Fruit fly (Drosophila melanogaster): Measurements from ENCODE around the gene Ref2.

Ref2 gene

DNA sequence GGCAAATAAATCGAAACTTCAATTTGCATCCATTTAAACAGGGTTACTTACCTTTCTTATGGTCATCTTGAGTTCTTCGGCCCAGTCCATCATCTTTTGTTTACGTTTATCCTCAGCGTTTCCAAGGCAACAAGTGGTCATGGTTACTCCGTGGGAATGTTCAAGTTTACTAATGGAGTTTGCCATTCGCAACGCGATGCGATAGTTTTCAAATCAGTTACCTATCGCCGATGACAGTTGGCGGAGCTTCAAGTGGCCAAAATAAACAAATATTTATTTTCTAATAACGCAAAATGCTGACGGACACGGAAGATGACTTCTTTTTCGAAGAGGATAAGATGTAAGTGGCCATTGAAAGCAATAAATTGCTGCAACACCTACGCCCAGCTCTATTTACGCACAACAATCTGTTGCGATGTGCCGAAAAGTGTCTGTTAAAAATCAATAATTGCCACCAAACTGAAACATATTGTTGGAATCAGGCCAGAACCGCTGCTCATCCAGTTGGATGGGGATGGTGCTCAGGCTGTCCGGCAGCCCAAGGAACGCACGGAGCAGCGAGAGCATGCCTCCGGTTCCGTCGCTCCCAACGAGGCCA is 48.8 kb upstream of the Ref2 start, which contains the start of the genes IFT43 and PICK1 (continued):
- TF ChIP-seq Bgb (GFP tag; IDR thresholded peaks at IDR 0.05; ENCODE audit: partially characterized antibody), result peak; percentile 89
- TF ChIP-seq Scr (GFP tag; IDR thresholded peaks at IDR 0.05; ENCODE audit: partially characterized antibody), result peak; percentile 81
- no peak for TF ChIP-seq D (optimal IDR thresholded peaks at IDR 0.05)
- TF ChIP-seq D (GFP tag; optimal IDR thresholded peaks at IDR 0.05), result no peak
- no peak for TF ChIP-seq sim (GFP tag; IDR thresholded peaks at IDR 0.05)
- TF ChIP-seq D19B (GFP tag; optimal IDR thresholded peaks at IDR 0.05), result no peak
- no peak for TF ChIP-seq slbo (GFP tag; IDR thresholded peaks at IDR 0.05)
- TF ChIP-seq YL-1 (GFP tag; optimal IDR thresholded peaks at IDR 0.05), result peak; percentile 37
- peak; percentile 58 for TF ChIP-seq nerfin-1 (tag; optimal IDR thresholded peaks at IDR 0.05)
- TF ChIP-seq cwo (GFP tag; optimal IDR thresholded peaks at IDR 0.05), result no peak
- TF ChIP-seq aop (GFP tag; IDR thresholded peaks at IDR 0.05), result no peak
- no peak for TF ChIP-seq CG6272 (GFP tag; IDR thresholded peaks at IDR 0.05)
- TF ChIP-seq Dp (GFP tag; optimal IDR thresholded peaks at IDR 0.05), result peak; percentile 37
- TF ChIP-seq CG18476 (GFP tag; optimal IDR thresholded peaks at IDR 0.05), result no peak
- peak; percentile 63 for TF ChIP-seq Sin3A (optimal IDR thresholded peaks at IDR 0.05)
- no peak for TF ChIP-seq Jarid2 (GFP tag; optimal IDR thresholded peaks at IDR 0.05)
- no peak for TF ChIP-seq CG1832 (GFP tag; optimal IDR thresholded peaks at IDR 0.05)
- no peak for TF ChIP-seq CG10959 (GFP tag; IDR thresholded peaks at IDR 0.05)
- TF ChIP-seq CG6791 (GFP tag; IDR thresholded peaks at IDR 0.05; ENCODE audit: partially characterized antibody), result peak; percentile 76
- peak; percentile 4 for TF ChIP-seq CHES-1-like (GFP tag; optimal IDR thresholded peaks at IDR 0.05)
- no peak for TF ChIP-seq CG8924 (tag; optimal IDR thresholded peaks at IDR 0.05)
- TF ChIP-seq dmrt11E (tag; optimal IDR thresholded peaks at IDR 0.05), result no peak
- no peak for TF ChIP-seq CG17829 (tag; optimal IDR thresholded peaks at IDR 0.05)
- no peak for TF ChIP-seq CG10565 (GFP tag; optimal IDR thresholded peaks at IDR 0.05)
- TF ChIP-seq Dip2 (GFP tag; IDR thresholded peaks at IDR 0.05), result no peak
- TF ChIP-seq CG17568 (GFP tag; optimal IDR thresholded peaks at IDR 0.05), result no peak
- TF ChIP-seq Lhr (GFP tag; optimal IDR thresholded peaks at IDR 0.05), result peak; percentile 2
- TF ChIP-seq CG9609 (GFP tag; optimal IDR thresholded peaks at IDR 0.05), result no peak
- no peak for TF ChIP-seq dysf (GFP tag; IDR thresholded peaks at IDR 0.05)
- no peak for TF ChIP-seq Ravus (GFP tag; IDR thresholded peaks at IDR 0.05)
- no peak for TF ChIP-seq Asciz (GFP tag; optimal IDR thresholded peaks at IDR 0.05)
- peak; percentile 88 for TF ChIP-seq amos (GFP tag; IDR thresholded peaks at IDR 0.05; ENCODE audit: partially characterized antibody)
- 0 out of 3 replicates have a peak, but pooled peaks have one; percentile 33 for TF ChIP-seq ci (GFP tag; IDR thresholded peaks at IDR 0.05)
- no peak for TF ChIP-seq CG13123 (GFP tag; optimal IDR thresholded peaks at IDR 0.05)
- TF ChIP-seq CG33213 (GFP tag; optimal IDR thresholded peaks at IDR 0.05), result peak; percentile 6
- no peak for TF ChIP-seq CG34376 (GFP tag; optimal IDR thresholded peaks at IDR 0.05)
- no peak for TF ChIP-seq CG11504 (tag; optimal IDR thresholded peaks at IDR 0.05)
- no peak for TF ChIP-seq CG3995 (GFP tag; optimal IDR thresholded peaks at IDR 0.05)
- no peak for TF ChIP-seq CG10366 (GFP tag; IDR thresholded peaks at IDR 0.05)
- peak; percentile 59; the same call in 1 of the 2 replicates for TF ChIP-seq nerfin-2 (GFP tag; IDR thresholded peaks at IDR 0.05; ENCODE audit: partially characterized antibody)
- no peak for TF ChIP-seq tin (GFP tag; optimal IDR thresholded peaks at IDR 0.05)
- no peak for TF ChIP-seq Oaz (GFP tag; IDR thresholded peaks at IDR 0.05)
- TF ChIP-seq CG8478 (optimal IDR thresholded peaks at IDR 0.05), result no peak
- TF ChIP-seq CG12236 (GFP tag; optimal IDR thresholded peaks at IDR 0.05), result no peak
- no peak for TF ChIP-seq Poxn (GFP tag; IDR thresholded peaks at IDR 0.05)
- TF ChIP-seq CG17802 (tag; optimal IDR thresholded peaks at IDR 0.05), result no peak
- TF ChIP-seq CG8281 (tag; optimal IDR thresholded peaks at IDR 0.05), result no peak
- TF ChIP-seq dmrt99B (tag; optimal IDR thresholded peaks at IDR 0.05), result no peak
- no peak for TF ChIP-seq CG15269 (tag; optimal IDR thresholded peaks at IDR 0.05)
- TF ChIP-seq phol (tag; optimal IDR thresholded peaks at IDR 0.05), result peak; percentile 61
- peak; percentile 59 for TF ChIP-seq Myb (GFP tag; optimal IDR thresholded peaks at IDR 0.05)

All from whole organism, embryonic.